Worm (Caenorhabditis elegans): ENCODE data around the gene dpy-18.

DNA sequence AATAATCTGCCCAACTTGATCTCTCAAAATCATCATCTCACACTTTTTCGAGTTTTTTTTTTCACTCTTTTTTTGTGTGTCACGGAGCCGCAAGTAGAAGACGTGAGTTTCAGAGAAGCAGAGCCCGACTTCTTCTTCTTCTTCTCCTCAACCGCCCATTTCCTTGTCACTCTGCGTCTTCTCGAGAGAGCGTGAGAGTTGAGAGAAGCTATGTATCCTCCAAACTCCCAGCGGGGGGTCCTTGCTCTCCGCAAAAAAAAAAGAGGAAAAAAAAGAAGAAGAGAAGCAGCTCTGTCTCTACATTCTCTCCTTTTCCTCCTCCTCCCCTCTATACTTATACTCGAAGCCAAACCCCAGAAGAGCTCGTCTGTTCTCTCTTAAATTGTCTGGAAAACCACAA, 43.4 kb downstream of the dpy-18 start:
- TF ChIP-seq med-1 (GFP tag; optimal IDR thresholded peaks at IDR 0.05; ENCODE audit: insufficient read depth) (no peak), klf-2 (GFP tag; conservative IDR thresholded peaks at IDR 0.05) (no peak)
